4 fruit fly cellular contexts compared by ENCODE assay signal in genomic region chr3R:3586937-3587336, dm6.
A peak's percentile ranks its signal among the peaks of the same experiment; 100 is the strongest.
TF ChIP-seq lines count a peak whose summit lies in the region.

TSS of gene Parp1 (minus strand) at chr3R:3587054.

- TF ChIP-seq CTCF in whole organism, embryonic (GFP tag; optimal IDR thresholded peaks at IDR 0.05; lab: Kevin White, UChicago), result no peak

TF ChIP-seq in whole organism, adult, 20 proteins besides CTCF, POLR2A, EP300 and RAD21:
- TF ChIP-seq bab1 (GFP tag; optimal IDR thresholded peaks at IDR 0.05; lab: Kevin White, UChicago) (no peak), cnc (optimal IDR thresholded peaks at IDR 0.05; lab: Kevin White, UChicago) (no peak), toe (GFP tag; optimal IDR thresholded peaks at IDR 0.05; lab: Kevin White, UChicago) (no peak), kay (GFP tag; lab: Kevin White, UChicago; ENCODE audit: borderline replicate concordance) (peak; percentile 51)
TF ChIP-seq in whole organism, adult: peak in this region for 1.

TF ChIP-seq in whole organism, embryonic, 481 proteins besides CTCF, POLR2A, EP300 and RAD21:
- TF ChIP-seq pfk (GFP tag; optimal IDR thresholded peaks at IDR 0.05; lab: Kevin White, UChicago), result no peak
- peak; percentile 84 for TF ChIP-seq CG7357 (GFP tag; IDR thresholded peaks at IDR 0.05; lab: Robert Waterston, UW)
- peak; percentile 92 for TF ChIP-seq CG17802 (tag; optimal IDR thresholded peaks at IDR 0.05; lab: Kevin White, UChicago)
- peak; percentile 96 for TF ChIP-seq CG1024 (GFP tag; IDR thresholded peaks at IDR 0.05; lab: Robert Waterston, UW)
- peak; percentile 96 for TF ChIP-seq CG30020 (tag; optimal IDR thresholded peaks at IDR 0.05; lab: Kevin White, UChicago)
- TF ChIP-seq BEAF-32 (GFP tag; optimal IDR thresholded peaks at IDR 0.05; lab: Kevin White, UChicago), result peak; percentile 43
- peak; percentile 80 for TF ChIP-seq CG1603 (tag; optimal IDR thresholded peaks at IDR 0.05; lab: Kevin White, UChicago)
- no peak for TF ChIP-seq Fer3 (tag; optimal IDR thresholded peaks at IDR 0.05; lab: Kevin White, UChicago)
- TF ChIP-seq Dref (GFP tag; IDR thresholded peaks at IDR 0.05; lab: Robert Waterston, UW), result peak; percentile 54; the same call in 1 of the 2 replicates
- peak; percentile 96 for TF ChIP-seq ssp (GFP tag; IDR thresholded peaks at IDR 0.05; lab: Robert Waterston, UW)
- no peak for TF ChIP-seq CG34224 (GFP tag; IDR thresholded peaks at IDR 0.05; lab: Robert Waterston, UW; ENCODE audit: partially characterized antibody)
- TF ChIP-seq CG8290 (GFP tag; optimal IDR thresholded peaks at IDR 0.05; lab: Kevin White, UChicago), result peak; percentile 1
- no peak for TF ChIP-seq CG8290 (tag; optimal IDR thresholded peaks at IDR 0.05; lab: Kevin White, UChicago)
- TF ChIP-seq CG18262 (tag; optimal IDR thresholded peaks at IDR 0.05; lab: Kevin White, UChicago), result no peak
- TF ChIP-seq sens (GFP tag; lab: Kevin White, UChicago), result peak; percentile 24
- no peak for TF ChIP-seq HmgZ (tag; optimal IDR thresholded peaks at IDR 0.05; lab: Kevin White, UChicago)
- peak; percentile 1 for TF ChIP-seq CG4617 (GFP tag; optimal IDR thresholded peaks at IDR 0.05; lab: Kevin White, UChicago; ENCODE audit: borderline replicate concordance)

TF ChIP-seq in whole organism, prepupa, 60 proteins besides CTCF, POLR2A, EP300 and RAD21:
- TF ChIP-seq CG11294 (GFP tag; IDR thresholded peaks at IDR 0.05; lab: Robert Waterston, UW), result no peak
- no peak for TF ChIP-seq CG7368 (GFP tag; optimal IDR thresholded peaks at IDR 0.05; lab: Kevin White, UChicago)
- TF ChIP-seq CG6163 (GFP tag; IDR thresholded peaks at IDR 0.05; lab: Robert Waterston, UW), result no peak
- no peak for TF ChIP-seq Ets21C (GFP tag; optimal IDR thresholded peaks at IDR 0.05; lab: Kevin White, UChicago)
- TF ChIP-seq CG31627 (GFP tag; optimal IDR thresholded peaks at IDR 0.05; lab: Kevin White, UChicago), result no peak
- peak; percentile 3 for TF ChIP-seq svp (GFP tag; lab: Kevin White, UChicago)

TF ChIP-seq in whole organism, wandering third instar larva, 38 proteins besides CTCF, POLR2A, EP300 and RAD21:
- TF ChIP-seq Dfd (GFP tag; optimal IDR thresholded peaks at IDR 0.05; lab: Kevin White, UChicago), result no peak
- TF ChIP-seq N (GFP tag; optimal IDR thresholded peaks at IDR 0.05; lab: Kevin White, UChicago), result peak; percentile 25
- no peak for TF ChIP-seq Vsx2 (GFP tag; optimal IDR thresholded peaks at IDR 0.05; lab: Kevin White, UChicago; ENCODE audit: partially characterized antibody)
- TF ChIP-seq OdsH (GFP tag; optimal IDR thresholded peaks at IDR 0.05; lab: Kevin White, UChicago), result no peak
- TF ChIP-seq CG32264 (GFP tag; optimal IDR thresholded peaks at IDR 0.05; lab: Kevin White, UChicago), result no peak
- no peak for TF ChIP-seq Mio (GFP tag; optimal IDR thresholded peaks at IDR 0.05; lab: Kevin White, UChicago)
- no peak for TF ChIP-seq ey (GFP tag; optimal IDR thresholded peaks at IDR 0.05; lab: Kevin White, UChicago)
- TF ChIP-seq tai (GFP tag; optimal IDR thresholded peaks at IDR 0.05; lab: Kevin White, UChicago), result no peak
- no peak for TF ChIP-seq fru (GFP tag; optimal IDR thresholded peaks at IDR 0.05; lab: Kevin White, UChicago)
- TF ChIP-seq pan (optimal IDR thresholded peaks at IDR 0.05; lab: Kevin White, UChicago), result no peak
- no peak for TF ChIP-seq dl (GFP tag; optimal IDR thresholded peaks at IDR 0.05; lab: Kevin White, UChicago; ENCODE audit: insufficient read depth in 1 of 2, partially characterized antibody in 2 of 2)
- no peak for TF ChIP-seq lola (GFP tag; optimal IDR thresholded peaks at IDR 0.05; lab: Kevin White, UChicago)
- no peak for TF ChIP-seq foxo (GFP tag; optimal IDR thresholded peaks at IDR 0.05; lab: Kevin White, UChicago)
- peak; percentile 6 for TF ChIP-seq woc (GFP tag; optimal IDR thresholded peaks at IDR 0.05; lab: Kevin White, UChicago)
- no peak for TF ChIP-seq usp (GFP tag; optimal IDR thresholded peaks at IDR 0.05; lab: Kevin White, UChicago)
